Fruit fly (Drosophila melanogaster): ENCODE results near the gene Cyp6d5.

The Cyp6d5 gene

DNA sequence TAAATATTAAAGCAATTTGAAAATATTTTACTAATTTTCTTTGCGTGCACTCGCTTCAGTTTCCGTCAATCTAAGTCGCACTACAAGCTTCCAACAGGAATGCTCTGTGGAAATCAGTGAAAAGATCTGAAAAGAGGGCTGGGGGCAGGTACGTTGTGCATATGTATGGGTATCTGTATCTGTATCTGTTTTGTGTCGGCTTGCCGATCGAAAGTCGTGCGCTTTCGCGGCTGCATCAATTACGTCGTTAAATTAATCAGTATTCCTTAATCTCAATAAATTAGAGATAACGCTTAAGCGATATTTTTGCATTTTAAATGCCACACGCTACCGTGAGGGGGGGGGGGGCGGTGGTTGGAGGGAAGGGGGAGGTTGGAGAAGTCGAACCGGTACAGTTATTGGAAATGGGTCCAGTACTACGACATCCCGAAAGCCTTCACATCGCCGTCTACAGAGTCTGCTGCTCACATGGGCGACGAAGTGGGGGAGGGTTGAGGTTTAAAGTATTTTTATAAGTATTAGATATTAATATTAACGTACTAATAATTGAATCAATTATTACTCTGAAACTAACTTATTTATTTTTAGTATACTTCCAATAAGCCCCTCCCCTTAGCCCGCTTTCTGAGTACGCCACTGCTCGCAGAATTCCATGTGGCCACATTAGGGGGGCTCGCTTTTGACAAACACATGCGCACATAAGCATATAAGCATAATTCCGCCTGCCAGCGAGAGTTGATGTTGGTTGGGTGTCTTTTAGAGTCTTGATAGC, 24.2 kb downstream of the Cyp6d5 start (continued):
- TF ChIP-seq bowl (GFP tag; IDR thresholded peaks at IDR 0.05) (peak; percentile 95), nmo (GFP tag; optimal IDR thresholded peaks at IDR 0.05) (peak; percentile 97), B-H2 (GFP tag; optimal IDR thresholded peaks at IDR 0.05) (peak; percentile 88), pita (GFP tag; optimal IDR thresholded peaks at IDR 0.05) (no peak), CG12155 (GFP tag; optimal IDR thresholded peaks at IDR 0.05) (peak; percentile 97), CG7963 (GFP tag; IDR thresholded peaks at IDR 0.05; ENCODE audit: partially characterized antibody) (no peak), Adf1 (GFP tag; IDR thresholded peaks at IDR 0.05) (peak; percentile 89), CG30403 (GFP tag; optimal IDR thresholded peaks at IDR 0.05) (peak; percentile 96), Deaf1 (tag; optimal IDR thresholded peaks at IDR 0.05) (peak; percentile 82), bbx (GFP tag; IDR thresholded peaks at IDR 0.05; ENCODE audit: partially characterized antibody) (no peak), CG9437 (GFP tag; optimal IDR thresholded peaks at IDR 0.05) (peak; percentile 89), MTF-1 (GFP tag; optimal IDR thresholded peaks at IDR 0.05; ENCODE audit: borderline replicate concordance) (peak; percentile 93), Fer1 (GFP tag; optimal IDR thresholded peaks at IDR 0.05) (peak; percentile 98), CG7556 (GFP tag; optimal IDR thresholded peaks at IDR 0.05) (peak; percentile 95), Lpt (GFP tag; optimal IDR thresholded peaks at IDR 0.05) (no peak), Stat92E (GFP tag; optimal IDR thresholded peaks at IDR 0.05) (no peak), chif (GFP tag; optimal IDR thresholded peaks at IDR 0.05) (peak; percentile 72 to 80), CG3065 (GFP tag; optimal IDR thresholded peaks at IDR 0.05) (peak; percentile 88), CG3281 (GFP tag; optimal IDR thresholded peaks at IDR 0.05) (peak; percentile 98), CG32532 (GFP tag; IDR thresholded peaks at IDR 0.05) (peak; percentile 99), p53 (GFP tag; optimal IDR thresholded peaks at IDR 0.05) (no peak), CG10267 (tag; optimal IDR thresholded peaks at IDR 0.05) (peak; percentile 89), HHEX (GFP tag; optimal IDR thresholded peaks at IDR 0.05) (peak; percentile 98), CG1602 (GFP tag; optimal IDR thresholded peaks at IDR 0.05) (peak; percentile 93), vvl (GFP tag; IDR thresholded peaks at IDR 0.05) (peak; percentile 99), Bdp1 (GFP tag; optimal IDR thresholded peaks at IDR 0.05) (peak; percentile 68), HmgD (GFP tag; optimal IDR thresholded peaks at IDR 0.05) (peak; percentile 23), CG7372 (GFP tag; IDR thresholded peaks at IDR 0.05) (peak; percentile 97), Dp (GFP tag; optimal IDR thresholded peaks at IDR 0.05) (peak; percentile 15), CG7786 (GFP tag; optimal IDR thresholded peaks at IDR 0.05) (peak; percentile 79), bsh (GFP tag; optimal IDR thresholded peaks at IDR 0.05) (peak; percentile 75 to 97), CG9215 (GFP tag; IDR thresholded peaks at IDR 0.05) (peak; percentile 97), corto (GFP tag; optimal IDR thresholded peaks at IDR 0.05) (peak; percentile 59), CG15601 (tag; optimal IDR thresholded peaks at IDR 0.05) (peak; percentile 93), CG12071 (GFP tag; optimal IDR thresholded peaks at IDR 0.05) (peak; percentile 96), lmd (GFP tag; IDR thresholded peaks at IDR 0.05) (peak; percentile 99), slou (GFP tag; optimal IDR thresholded peaks at IDR 0.05) (peak; percentile 90), CG32772 (GFP tag; IDR thresholded peaks at IDR 0.05) (peak; percentile 97), tin (GFP tag; optimal IDR thresholded peaks at IDR 0.05) (peak; percentile 96), CG11398 (GFP tag; optimal IDR thresholded peaks at IDR 0.05) (peak; percentile 36), ind (GFP tag; optimal IDR thresholded peaks at IDR 0.05) (peak; percentile 97), Abd-B (GFP tag; optimal IDR thresholded peaks at IDR 0.05) (peak; percentile 97), wek (GFP tag; optimal IDR thresholded peaks at IDR 0.05) (peak; percentile 83), CG5245 (GFP tag; optimal IDR thresholded peaks at IDR 0.05) (peak; percentile 94), CG6689 (GFP tag; IDR thresholded peaks at IDR 0.05) (peak; percentile 97), Usf (GFP tag; optimal IDR thresholded peaks at IDR 0.05) (peak; percentile 93), z (GFP tag; IDR thresholded peaks at IDR 0.05) (0 out of 3 replicates have a peak, but pooled peaks have one; percentile 54), CG1647 (GFP tag; optimal IDR thresholded peaks at IDR 0.05) (peak; percentile 90), Dip2 (GFP tag; IDR thresholded peaks at IDR 0.05) (peak; percentile 72)

All from whole organism, embryonic.